Worm (Caenorhabditis elegans): Measurements from ENCODE around the gene plx-1.

ce11 chrIV:1010212-1010611 lies 50.9 kb downstream of the plx-1 start, which contains the start of gene atg-3:
- TF ChIP-seq nhr-237 (tag; optimal IDR thresholded peaks at IDR 0.05) (no peak), mep-1 (tag; optimal IDR thresholded peaks at IDR 0.05) (no peak)

All from whole organism, mixed stage, embryonic.